Worm (Caenorhabditis elegans) whole organism, L3 larva: ENCODE measurements around the gene K03D3.2.

ENCODE experiments used
- egl-27 ChIP-seq: sonication (generic microtip); optimal IDR thresholded peaks from 4 replicates; lab custom pipeline; 2017; ENCODE audit warnings: missing biosample characterization, missing genetic modification reagents, missing genetic modification characterization
- fos-1 ChIP-seq: fragments of 150-350 bp; optimal IDR thresholded peaks from 2 replicates; lab custom pipeline; 2014; ENCODE audit warnings: missing biosample characterization, missing genetic modification characterization
- nhr-11 ChIP-seq: fragments of 150-350 bp; optimal IDR thresholded peaks from 2 replicates; lab custom pipeline; 2014; ENCODE audit warnings: missing biosample characterization, missing genetic modification characterization
- nhr-237 ChIP-seq: fragments of 150-350 bp; optimal IDR thresholded peaks from 2 replicates; lab custom pipeline; 2014; ENCODE audit warnings: missing biosample characterization, missing genetic modification characterization

DNA sequence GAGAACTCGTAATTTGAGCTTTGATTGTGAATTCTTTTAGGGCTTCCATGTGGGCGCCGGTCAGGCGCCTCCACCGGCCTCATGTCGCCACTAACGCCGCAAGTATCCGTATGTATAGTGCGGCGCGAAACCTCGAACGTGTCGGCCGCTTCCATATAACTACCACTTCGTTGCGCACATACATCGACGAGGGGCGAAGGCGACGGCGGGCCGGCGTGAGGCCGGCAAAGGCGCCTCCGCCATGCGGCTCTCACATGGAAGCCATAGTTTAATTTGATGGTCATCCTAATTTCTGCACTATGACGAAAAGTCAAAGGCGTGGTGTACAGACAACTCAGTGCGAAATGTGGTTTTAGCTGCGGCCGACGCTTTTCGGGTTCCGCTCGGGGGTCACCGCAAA lies 18.3 kb downstream of the K03D3.2 start:
- TF ChIP-seq egl-27 (tag; lab: Kevin White, UChicago): no peak
- no peak for TF ChIP-seq nhr-11 (tag; lab: Kevin White, UChicago)
- no peak for TF ChIP-seq nhr-237 (tag; lab: Kevin White, UChicago)
- no peak for TF ChIP-seq fos-1 (tag; lab: Kevin White, UChicago)
